Fruit fly (Drosophila melanogaster) whole organism, embryonic: ENCODE measurements around the gene trbl.

ENCODE experiments used
- CG10543 ChIP-seq: fragments of 200-800 bp; sonication (Bioruptor generic); optimal IDR thresholded peaks from 3 replicates; lab custom pipeline; 2017; ENCODE audit warnings: missing biosample characterization, mild to moderate bottlenecking, missing genetic modification characterization, moderate library complexity
- CG10959 ChIP-seq: fragments of 200-800 bp; sonication (Bioruptor generic); IDR thresholded peaks from 2 replicates; pipeline ENCODE4 v1.3.6; 2022; ENCODE audit warnings: missing biosample characterization, missing genetic modification characterization
- CG11247 ChIP-seq: fragments of 200-800 bp; sonication (Bioruptor generic); IDR thresholded peaks from 2 replicates; pipeline ENCODE4 v1.3.6; 2022; ENCODE audit warnings: missing biosample characterization, missing genetic modification characterization
- CG12769 ChIP-seq: fragments of 200-800 bp; sonication (Bioruptor generic); optimal IDR thresholded peaks from 2 replicates; lab custom pipeline; 2019; ENCODE audit warnings: missing biosample characterization, mild to moderate bottlenecking, missing genetic modification characterization, moderate library complexity
- CG1529 ChIP-seq: fragments of 200-800 bp; sonication (Bioruptor generic); optimal IDR thresholded peaks from 3 replicates; lab custom pipeline; 2018; ENCODE audit warnings: missing biosample characterization, missing genetic modification characterization
- CG17385 ChIP-seq: fragments of 200-800 bp; sonication (Bioruptor generic); optimal IDR thresholded peaks from 3 replicates; lab custom pipeline; 2018; ENCODE audit warnings: missing biosample characterization, mild to moderate bottlenecking, missing genetic modification characterization
- CG18764 ChIP-seq: fragments of 200-800 bp; sonication (Bioruptor generic); optimal IDR thresholded peaks from 3 replicates; lab custom pipeline; 2016; ENCODE audit warnings: missing biosample characterization, missing genetic modification characterization
- CG2120 ChIP-seq: fragments of 200-800 bp; sonication (Bioruptor generic); optimal IDR thresholded peaks from 3 replicates; lab custom pipeline; 2016; ENCODE audit warnings: missing biosample characterization, missing genetic modification characterization
- CG30431 ChIP-seq: fragments of 200-800 bp; sonication (Bioruptor generic); optimal IDR thresholded peaks from 2 replicates; lab custom pipeline; 2017; ENCODE audit warnings: missing biosample characterization, missing genetic modification characterization
- CG31365 ChIP-seq: fragments of 200-800 bp; sonication (Bioruptor generic); optimal IDR thresholded peaks from 2 replicates; lab custom pipeline; 2018; ENCODE audit warnings: missing biosample characterization, mild to moderate bottlenecking, missing genetic modification characterization
- CG33557 ChIP-seq: fragments of 200-800 bp; sonication (Bioruptor generic); optimal IDR thresholded peaks from 2 replicates; lab custom pipeline; 2019; ENCODE audit warnings: missing biosample characterization, mild to moderate bottlenecking, missing genetic modification characterization, moderate library complexity
- CG4328 ChIP-seq: fragments of 200-800 bp; sonication (Bioruptor generic); optimal IDR thresholded peaks from 3 replicates; lab custom pipeline; 2017; ENCODE audit warnings: missing biosample characterization, missing genetic modification reagents, missing genetic modification characterization
- CG7372 ChIP-seq: fragments of 200-800 bp; sonication (Bioruptor generic); IDR thresholded peaks from 2 replicates; pipeline ENCODE4 v1.3.6; 2022; ENCODE audit warnings: missing biosample characterization, missing genetic modification characterization
- Dref ChIP-seq: fragments of 200-800 bp; sonication (Bioruptor generic); IDR thresholded peaks from 2 replicates; pipeline ENCODE4 v1.3.6; 2022; ENCODE audit warnings: missing biosample characterization, missing genetic modification characterization
- Elba2 ChIP-seq: fragments of 200-800 bp; sonication (Bioruptor generic); optimal IDR thresholded peaks from 3 replicates; lab custom pipeline; 2016; ENCODE audit warnings: missing biosample characterization, missing genetic modification characterization
- HmgD ChIP-seq: fragments of 200-800 bp; sonication (Bioruptor generic); optimal IDR thresholded peaks from 3 replicates; lab custom pipeline; 2016; ENCODE audit warnings: missing biosample characterization, missing genetic modification characterization
- Hmx ChIP-seq: fragments of 200-800 bp; sonication (Bioruptor generic); optimal IDR thresholded peaks from 2 replicates; lab custom pipeline; 2016; ENCODE audit warnings: missing biosample characterization, missing genetic modification characterization
- Lim3 ChIP-seq: fragments of 200-800 bp; sonication (Bioruptor generic); IDR thresholded peaks from 2 replicates; pipeline ENCODE4 v1.3.6; 2022; ENCODE audit warnings: missing biosample characterization, missing genetic modification characterization
- Med ChIP-seq: fragments of 200-800 bp; sonication (Bioruptor generic); peaks from one replicate; lab custom pipeline; 2016; ENCODE audit warnings: missing biosample characterization, missing genetic modification characterization, mild to moderate bottlenecking, inconsistent platforms, moderate library complexity
- Nf-YA ChIP-seq: fragments of 200-800 bp; sonication (Bioruptor generic); IDR thresholded peaks from 2 replicates; pipeline ENCODE4 v1.3.6; 2022; ENCODE audit warnings: missing biosample characterization, missing genetic modification characterization
- Oli ChIP-seq: fragments of 200-800 bp; sonication (Bioruptor generic); optimal IDR thresholded peaks from 2 replicates; lab custom pipeline; 2018; ENCODE audit warnings: missing biosample characterization, mild to moderate bottlenecking, missing genetic modification characterization, moderate library complexity
- Ptx1 ChIP-seq: fragments of 200-800 bp; sonication (Bioruptor generic); IDR thresholded peaks from 2 replicates; pipeline ENCODE4 v1.3.6; 2022; ENCODE audit warnings: missing biosample characterization, missing genetic modification characterization
- Rfx ChIP-seq: fragments of 200-800 bp; sonication (Bioruptor generic); IDR thresholded peaks from 2 replicates; pipeline ENCODE4 v1.3.6; 2022; ENCODE audit warnings: missing biosample characterization, missing genetic modification characterization
- Rx ChIP-seq: fragments of 200-800 bp; sonication (Bioruptor generic); IDR thresholded peaks from 2 replicates; pipeline ENCODE4 v1.3.6; 2022; ENCODE audit warnings: missing biosample characterization, missing genetic modification characterization
- ab ChIP-seq: fragments of 200-800 bp; sonication (Bioruptor generic); optimal IDR thresholded peaks from 2 replicates; lab custom pipeline; 2016; ENCODE audit warnings: missing biosample characterization, missing genetic modification characterization
- chinmo ChIP-seq: fragments of 200-800 bp; sonication (Bioruptor generic); IDR thresholded peaks from 4 replicates; pipeline ENCODE4 v1.3.6; 2022; ENCODE audit warnings: missing biosample characterization, missing genetic modification characterization; ENCODE audit not compliant: partially characterized antibody
- chm ChIP-seq: fragments of 200-800 bp; sonication (Bioruptor generic); IDR thresholded peaks from 2 replicates; pipeline ENCODE4 v1.3.6; 2022; ENCODE audit warnings: missing biosample characterization, missing genetic modification characterization
- chn ChIP-seq: fragments of 200-800 bp; sonication (Bioruptor generic); optimal IDR thresholded peaks from 2 replicates; lab custom pipeline; 2016; ENCODE audit warnings: missing biosample characterization, missing genetic modification characterization
- crol ChIP-seq: fragments of 200-800 bp; sonication (Bioruptor generic); IDR thresholded peaks from 2 replicates; pipeline ENCODE4 v1.3.6; 2022; ENCODE audit warnings: missing biosample characterization, missing genetic modification characterization
- cwo ChIP-seq: fragments of 200-800 bp; sonication (Bioruptor generic); optimal IDR thresholded peaks from 3 replicates; lab custom pipeline; 2017; ENCODE audit warnings: missing biosample characterization, missing genetic modification characterization, mild to moderate bottlenecking, moderate library complexity, missing genetic modification reagents
- dati ChIP-seq: fragments of 200-800 bp; sonication (Bioruptor generic); IDR thresholded peaks from 2 replicates; pipeline ENCODE4 v1.3.6; 2022; ENCODE audit warnings: missing biosample characterization, missing genetic modification characterization
- exex ChIP-seq: fragments of 200-800 bp; sonication (Bioruptor generic); optimal IDR thresholded peaks from 4 replicates; lab custom pipeline; 2018; ENCODE audit warnings: missing biosample characterization, mild to moderate bottlenecking, missing genetic modification characterization, moderate library complexity
- fd102C ChIP-seq: fragments of 200-800 bp; sonication (Bioruptor generic); optimal IDR thresholded peaks from 2 replicates; lab custom pipeline; 2018; ENCODE audit warnings: missing biosample characterization, mild to moderate bottlenecking, missing genetic modification characterization, moderate library complexity
- fd3F ChIP-seq: fragments of 200-800 bp; sonication (Bioruptor generic); optimal IDR thresholded peaks from 2 replicates; lab custom pipeline; 2018; ENCODE audit warnings: missing biosample characterization, mild to moderate bottlenecking, missing genetic modification characterization, moderate library complexity
- fd64A ChIP-seq: fragments of 200-800 bp; sonication (Bioruptor generic); optimal IDR thresholded peaks from 3 replicates; lab custom pipeline; 2018; ENCODE audit warnings: missing biosample characterization, mild to moderate bottlenecking, missing genetic modification characterization
- fru ChIP-seq: fragments of >200 bp; optimal IDR thresholded peaks from 2 replicates; lab custom pipeline; 2017
- gce ChIP-seq: fragments of 200-800 bp; sonication (Bioruptor generic); IDR thresholded peaks from 3 replicates; pipeline ENCODE4 v1.3.6; 2022; ENCODE audit warnings: missing biosample characterization, missing genetic modification characterization
- gem ChIP-seq: fragments of 200-800 bp; sonication (Bioruptor generic); optimal IDR thresholded peaks from 2 replicates; lab custom pipeline; 2019; ENCODE audit warnings: missing biosample characterization, mild to moderate bottlenecking, missing genetic modification characterization, moderate library complexity
- gro ChIP-seq: fragments of 200-800 bp; sonication (Bioruptor generic); optimal IDR thresholded peaks from 2 replicates; lab custom pipeline; 2016; ENCODE audit warnings: missing biosample characterization, missing genetic modification characterization
- jumu ChIP-seq: fragments of 200-800 bp; sonication (Bioruptor generic); optimal IDR thresholded peaks from 3 replicates; lab custom pipeline; 2016; ENCODE audit warnings: missing biosample characterization, missing genetic modification characterization
- lilli ChIP-seq: fragments of 200-800 bp; sonication (Bioruptor generic); optimal IDR thresholded peaks from 3 replicates; lab custom pipeline; 2016; ENCODE audit warnings: missing biosample characterization, missing genetic modification characterization
- lov ChIP-seq, 2 experiments: fragments of 200-800 bp in 1 of 2; fragments of >200 bp in 1 of 2; sonication (Bioruptor generic) in 1 of 2; IDR thresholded peaks in 1 of 2; optimal IDR thresholded peaks in 1 of 2; 2 replicates in 1 of 2; 3 replicates in 1 of 2; pipeline versions ENCODE4 v1.3.6 to Lab custom; 2017 to 2022; ENCODE audit warnings: missing biosample characterization in 1 of 2, missing genetic modification characterization in 1 of 2
- mirr ChIP-seq: fragments of 200-800 bp; sonication (Bioruptor generic); optimal IDR thresholded peaks from 3 replicates; lab custom pipeline; 2018; ENCODE audit warnings: missing biosample characterization, mild to moderate bottlenecking, missing genetic modification characterization
- nau ChIP-seq: fragments of 200-800 bp; sonication (Bioruptor generic); optimal IDR thresholded peaks from 3 replicates; lab custom pipeline; 2017; ENCODE audit warnings: missing biosample characterization, mild to moderate bottlenecking, missing genetic modification characterization, missing genetic modification reagents
- nerfin-1 ChIP-seq: fragments of 200-800 bp; sonication (Bioruptor generic); optimal IDR thresholded peaks from 3 replicates; lab custom pipeline; 2019; ENCODE audit warnings: missing biosample characterization, mild to moderate bottlenecking, missing genetic modification characterization, moderate library complexity
- row ChIP-seq: fragments of 200-800 bp; sonication (Bioruptor generic); IDR thresholded peaks from 3 replicates; pipeline ENCODE4 v1.3.6; 2022; ENCODE audit warnings: missing biosample characterization, missing genetic modification characterization
- sd ChIP-seq: fragments of 200-800 bp; sonication (Bioruptor generic); optimal IDR thresholded peaks from 3 replicates; lab custom pipeline; 2018; ENCODE audit warnings: missing biosample characterization, mild to moderate bottlenecking, missing genetic modification characterization, moderate library complexity
- sr ChIP-seq: fragments of 200-800 bp; sonication (Bioruptor generic); IDR thresholded peaks from 3 replicates; pipeline ENCODE4 v1.3.6; 2022; ENCODE audit warnings: missing biosample characterization, missing genetic modification characterization
- twi ChIP-seq: fragments of 200-800 bp; optimal IDR thresholded peaks from 2 replicates; lab custom pipeline; 2019; ENCODE audit warnings: missing biosample characterization, mild to moderate bottlenecking, missing genetic modification characterization, moderate library complexity
- unpg ChIP-seq: fragments of 200-800 bp; sonication (Bioruptor generic); optimal IDR thresholded peaks from 3 replicates; lab custom pipeline; 2018; ENCODE audit warnings: missing biosample characterization, mild to moderate bottlenecking, missing genetic modification characterization, moderate library complexity
- zfh2 ChIP-seq: fragments of 200-800 bp; sonication (Bioruptor generic); optimal IDR thresholded peaks from 2 replicates; lab custom pipeline; 2016; ENCODE audit warnings: missing biosample characterization, missing genetic modification characterization

The trbl gene

dm6 chr3L:20440902-20441429, 39.6 kb upstream of the trbl start:
- TF ChIP-seq Med (GFP tag; lab: Kevin White, UChicago), result peak; percentile 74
- no peak for TF ChIP-seq fru (lab: Kevin White, UChicago)
- TF ChIP-seq Elba2, result no peak
- TF ChIP-seq gem (tag; lab: Kevin White, UChicago), result no peak
- TF ChIP-seq CG4328, result peak; percentile 44
- peak; percentile 30; the same call in 1 of the 4 replicates for TF ChIP-seq chinmo
- TF ChIP-seq Rx (GFP tag; lab: Robert Waterston, UW), result no peak
- 0 out of 2 replicates have a peak, but pooled peaks have one; percentile 5 for TF ChIP-seq Ptx1
- no peak for TF ChIP-seq exex (tag; lab: Kevin White, UChicago)
- TF ChIP-seq sd, result peak; percentile 5
- no peak for TF ChIP-seq Nf-YA (GFP tag; lab: Robert Waterston, UW)
- 0 out of 2 replicates have a peak, but pooled peaks have one; percentile 9 for TF ChIP-seq CG11247
- TF ChIP-seq Oli (tag; lab: Kevin White, UChicago), result no peak
- no peak for TF ChIP-seq CG7372 (GFP tag; lab: Robert Waterston, UW)
- TF ChIP-seq CG30431 (GFP tag; lab: Kevin White, UChicago), result no peak
- TF ChIP-seq CG2120 (GFP tag; lab: Kevin White, UChicago), result no peak
- TF ChIP-seq CG10543 (GFP tag; lab: Kevin White, UChicago), result peak; percentile 53
- TF ChIP-seq cwo (GFP tag; lab: Kevin White, UChicago), result peak; percentile 17
- no peak for TF ChIP-seq twi (tag; lab: Kevin White, UChicago)
- peak; percentile 25; the same call in 1 of the 2 replicates for TF ChIP-seq crol (GFP tag; lab: Robert Waterston, UW)
- TF ChIP-seq zfh2 (GFP tag; lab: Kevin White, UChicago), result no peak
- TF ChIP-seq Dref (GFP tag; lab: Robert Waterston, UW), result no peak
- no peak for TF ChIP-seq fd3F (GFP tag; lab: Kevin White, UChicago)
- TF ChIP-seq chm, result no peak
- TF ChIP-seq CG31365, result no peak
- no peak for TF ChIP-seq Hmx
- TF ChIP-seq fd64A (GFP tag; lab: Kevin White, UChicago), result no peak
- no peak for TF ChIP-seq ab (GFP tag; lab: Kevin White, UChicago)
- no peak for TF ChIP-seq CG18764 (GFP tag; lab: Kevin White, UChicago)
- no peak for TF ChIP-seq lilli (GFP tag; lab: Kevin White, UChicago)
- TF ChIP-seq CG17385, result no peak
- TF ChIP-seq CG10959, result no peak
- TF ChIP-seq HmgD (GFP tag; lab: Kevin White, UChicago), result no peak
- TF ChIP-seq row, result no peak
- peak; percentile 53 for TF ChIP-seq mirr (GFP tag; lab: Kevin White, UChicago)
- TF ChIP-seq lov (optimal IDR thresholded peaks at IDR 0.05; lab: Kevin White, UChicago), result no peak
- TF ChIP-seq lov (GFP tag; IDR thresholded peaks at IDR 0.05; lab: Robert Waterston, UW), result no peak
- TF ChIP-seq Lim3 (GFP tag; lab: Robert Waterston, UW), result no peak
- no peak for TF ChIP-seq gce (GFP tag; lab: Robert Waterston, UW)
- TF ChIP-seq dati (GFP tag; lab: Robert Waterston, UW), result no peak
- TF ChIP-seq unpg (GFP tag; lab: Kevin White, UChicago), result no peak
- 0 out of 2 replicates have a peak, but pooled peaks have one; percentile 5 for TF ChIP-seq Rfx
- peak; percentile 98 for TF ChIP-seq sr (GFP tag; lab: Robert Waterston, UW)
- TF ChIP-seq chn (GFP tag; lab: Kevin White, UChicago), result no peak
- TF ChIP-seq jumu (GFP tag; lab: Kevin White, UChicago), result no peak
- no peak for TF ChIP-seq nerfin-1
- no peak for TF ChIP-seq fd102C
- TF ChIP-seq CG12769 (tag; lab: Kevin White, UChicago), result peak; percentile 92
- peak; percentile 92 for TF ChIP-seq nau
- TF ChIP-seq CG1529 (GFP tag; lab: Kevin White, UChicago), result no peak
- TF ChIP-seq CG33557 (GFP tag; lab: Kevin White, UChicago), result no peak
- TF ChIP-seq gro (GFP tag; lab: Kevin White, UChicago), result peak; percentile 37
